Worm (Caenorhabditis elegans) whole organism, L2 larva: ENCODE measurements around the gene svh-5.

Experiments
- C34F6.9 ChIP-seq: fragments of 150-350 bp; optimal IDR thresholded peaks from 2 replicates; lab custom pipeline; 2014; ENCODE audit warnings: missing biosample characterization, missing genetic modification characterization
- F13H6.1 ChIP-seq: sonication (generic microtip); optimal IDR thresholded peaks from 2 replicates; lab custom pipeline; 2016; ENCODE audit warnings: missing genetic modification characterization, missing compliant biosample characterization
- R02D3.7 ChIP-seq: fragments of 150-350 bp; optimal IDR thresholded peaks from 2 replicates; lab custom pipeline; 2014; ENCODE audit warnings: missing biosample characterization, missing genetic modification characterization
- Y55F3AM.14 ChIP-seq: fragments of 200-800 bp; sonication (Bioruptor generic); optimal IDR thresholded peaks from 2 replicates; lab custom pipeline; 2018; ENCODE audit warnings: mild to moderate bottlenecking, missing genetic modification characterization, missing compliant biosample characterization
- ZK546.5 ChIP-seq: sonication (generic microtip); optimal IDR thresholded peaks from 2 replicates; lab custom pipeline; 2017; ENCODE audit warnings: missing biosample characterization, missing genetic modification characterization
- alr-1 ChIP-seq: fragments of 150-350 bp; optimal IDR thresholded peaks from 2 replicates; lab custom pipeline; 2014; ENCODE audit warnings: missing biosample characterization, missing genetic modification characterization
- aly-2 ChIP-seq: fragments of 150-350 bp; optimal IDR thresholded peaks from 2 replicates; lab custom pipeline; 2014; ENCODE audit warnings: missing biosample characterization, missing genetic modification characterization
- ama-1 ChIP-seq: fragments of 150-350 bp; optimal IDR thresholded peaks from 2 replicates; lab custom pipeline; 2018; ENCODE audit warnings: inconsistent platforms
- blmp-1 ChIP-seq: sonication (generic microtip); optimal IDR thresholded peaks from 2 replicates; lab custom pipeline; 2017; ENCODE audit warnings: missing genetic modification characterization, mild to moderate bottlenecking, missing compliant biosample characterization, antibody characterized with exemption, moderate library complexity; ENCODE audit not compliant: insufficient read depth
- ceh-16 ChIP-seq: fragments of 150-350 bp; optimal IDR thresholded peaks from 2 replicates; lab custom pipeline; 2014; ENCODE audit warnings: missing biosample characterization, missing genetic modification characterization
- ceh-82 ChIP-seq: fragments of 150-350 bp; optimal IDR thresholded peaks from 2 replicates; lab custom pipeline; 2014; ENCODE audit warnings: missing biosample characterization, missing genetic modification characterization
- crh-2 ChIP-seq: sonication (generic microtip); optimal IDR thresholded peaks from 2 replicates; lab custom pipeline; 2017; ENCODE audit warnings: missing biosample characterization, missing genetic modification characterization
- dmd-4 ChIP-seq: sonication (generic microtip); optimal IDR thresholded peaks from 2 replicates; lab custom pipeline; 2017; ENCODE audit warnings: missing biosample characterization, missing genetic modification characterization
- egl-27 ChIP-seq: sonication (generic microtip); optimal IDR thresholded peaks from 3 replicates; lab custom pipeline; 2017; ENCODE audit warnings: missing biosample characterization, missing genetic modification reagents, missing genetic modification characterization
- elt-1 ChIP-seq: fragments of 150-350 bp; optimal IDR thresholded peaks from 2 replicates; lab custom pipeline; 2014; ENCODE audit warnings: missing biosample characterization, missing genetic modification characterization
- elt-3 ChIP-seq: sonication (generic microtip); optimal IDR thresholded peaks from 2 replicates; lab custom pipeline; 2017; ENCODE audit warnings: missing biosample characterization, missing genetic modification characterization
- fos-1 ChIP-seq: fragments of 150-350 bp; optimal IDR thresholded peaks from 2 replicates; lab custom pipeline; 2014; ENCODE audit warnings: missing biosample characterization, missing genetic modification characterization
- gmeb-1 ChIP-seq: fragments of 150-350 bp; optimal IDR thresholded peaks from 2 replicates; lab custom pipeline; 2014; ENCODE audit warnings: missing biosample characterization, missing genetic modification characterization
- lin-11 ChIP-seq: fragments of 150-350 bp; sonication (generic microtip); optimal IDR thresholded peaks from 2 replicates; lab custom pipeline; 2014; ENCODE audit warnings: missing biosample characterization, missing genetic modification characterization, inconsistent platforms, mixed read lengths
- lin-13 ChIP-seq: fragments of 150-350 bp; optimal IDR thresholded peaks from 2 replicates; lab custom pipeline; 2014; ENCODE audit warnings: missing biosample characterization, missing genetic modification reagents, missing genetic modification characterization
- lin-39 ChIP-seq: fragments of 150-350 bp; optimal IDR thresholded peaks from 2 replicates; lab custom pipeline; 2014; ENCODE audit warnings: missing biosample characterization, missing genetic modification reagents, missing genetic modification characterization
- lsy-2 ChIP-seq, 2 experiments: fragments of 150-350 bp in 1 of 2; sonication (generic microtip) in 1 of 2; optimal IDR thresholded peaks; 2 replicates each; lab custom pipeline; 2014 to 2017; ENCODE audit warnings: missing biosample characterization in 2 of 2, missing genetic modification characterization in 2 of 2
- mab-5 ChIP-seq: fragments of 150-350 bp; optimal IDR thresholded peaks from 2 replicates; lab custom pipeline; 2014; ENCODE audit warnings: missing biosample characterization, missing genetic modification characterization
- mbf-1 ChIP-seq: sonication (generic microtip); optimal IDR thresholded peaks from 2 replicates; lab custom pipeline; 2017; ENCODE audit warnings: missing biosample characterization, missing genetic modification characterization
- mdl-1 ChIP-seq, 2 experiments: fragments of 150-350 bp in 1 of 2; sonication (generic microtip) in 1 of 2; optimal IDR thresholded peaks; 2 replicates each; lab custom pipeline; 2017; ENCODE audit warnings: missing biosample characterization in 2 of 2, missing genetic modification characterization in 2 of 2
- nhr-10 ChIP-seq: sonication (generic microtip); optimal IDR thresholded peaks from 2 replicates; lab custom pipeline; 2017; ENCODE audit warnings: missing biosample characterization, missing genetic modification characterization
- nhr-11 ChIP-seq: fragments of 150-350 bp; optimal IDR thresholded peaks from 2 replicates; lab custom pipeline; 2014; ENCODE audit warnings: missing biosample characterization, missing genetic modification characterization
- nhr-12 ChIP-seq: fragments of 150-350 bp; optimal IDR thresholded peaks from 2 replicates; lab custom pipeline; 2014; ENCODE audit warnings: missing biosample characterization, missing genetic modification characterization
- nhr-129 ChIP-seq: fragments of 150-350 bp; optimal IDR thresholded peaks from 2 replicates; lab custom pipeline; 2014; ENCODE audit warnings: missing biosample characterization, missing genetic modification characterization
- nhr-21 ChIP-seq: fragments of 150-350 bp; optimal IDR thresholded peaks from 2 replicates; lab custom pipeline; 2014; ENCODE audit warnings: missing biosample characterization, missing genetic modification characterization
- nhr-23 ChIP-seq: fragments of 150-350 bp; optimal IDR thresholded peaks from 2 replicates; lab custom pipeline; 2014; ENCODE audit warnings: missing biosample characterization, missing genetic modification reagents, missing genetic modification characterization
- nhr-237 ChIP-seq: fragments of 150-350 bp; optimal IDR thresholded peaks from 2 replicates; lab custom pipeline; 2014; ENCODE audit warnings: missing biosample characterization, missing genetic modification characterization
- nhr-25 ChIP-seq: fragments of 150-350 bp; sonication (generic microtip); optimal IDR thresholded peaks from 3 replicates; lab custom pipeline; 2014; ENCODE audit warnings: missing biosample characterization, missing genetic modification characterization
- nhr-6 ChIP-seq: fragments of 150-350 bp; optimal IDR thresholded peaks from 2 replicates; lab custom pipeline; 2014; ENCODE audit warnings: missing biosample characterization, missing genetic modification characterization
- nhr-77 ChIP-seq: fragments of 150-350 bp; optimal IDR thresholded peaks from 2 replicates; lab custom pipeline; 2014; ENCODE audit warnings: missing biosample characterization, missing genetic modification characterization
- peb-1 ChIP-seq: fragments of 150-350 bp; optimal IDR thresholded peaks from 2 replicates; lab custom pipeline; 2014; ENCODE audit warnings: missing biosample characterization, missing genetic modification characterization
- sem-4 ChIP-seq: fragments of 150-350 bp; optimal IDR thresholded peaks from 2 replicates; lab custom pipeline; 2014; ENCODE audit warnings: missing biosample characterization, missing genetic modification reagents, missing genetic modification characterization
- skn-1 ChIP-seq: sonication (generic microtip); optimal IDR thresholded peaks from 2 replicates; lab custom pipeline; 2017; ENCODE audit warnings: missing biosample characterization, missing genetic modification characterization
- sma-3 ChIP-seq: sonication (generic microtip); optimal IDR thresholded peaks from 2 replicates; lab custom pipeline; 2016; ENCODE audit warnings: missing genetic modification reagents, missing genetic modification characterization, missing compliant biosample characterization
- sma-9 ChIP-seq, 2 experiments: fragments of 150-350 bp in 1 of 2; sonication (generic microtip) in 1 of 2; optimal IDR thresholded peaks; 2 replicates each; lab custom pipeline; 2014 to 2016; ENCODE audit warnings: missing genetic modification characterization in 2 of 2, mild to moderate bottlenecking in 1 of 2, missing biosample characterization in 1 of 2, missing compliant biosample characterization in 1 of 2, missing genetic modification reagents in 1 of 2, moderate library complexity in 1 of 2
- snpc-4 ChIP-seq: fragments of 150-350 bp; optimal IDR thresholded peaks from 2 replicates; lab custom pipeline; 2014; ENCODE audit warnings: missing biosample characterization, missing genetic modification characterization
- unc-39 ChIP-seq: fragments of 150-350 bp; optimal IDR thresholded peaks from 2 replicates; lab custom pipeline; 2014; ENCODE audit warnings: missing biosample characterization, missing genetic modification characterization
- unc-55 ChIP-seq: fragments of 150-350 bp; sonication (generic microtip); optimal IDR thresholded peaks from 3 replicates; lab custom pipeline; 2014; ENCODE audit warnings: missing biosample characterization, missing genetic modification reagents, missing genetic modification characterization
- unc-62 ChIP-seq: fragments of 150-350 bp; optimal IDR thresholded peaks from 2 replicates; lab custom pipeline; 2014; ENCODE audit warnings: missing biosample characterization, missing genetic modification reagents, missing genetic modification characterization
- zag-1 ChIP-seq: fragments of 150-350 bp; optimal IDR thresholded peaks from 2 replicates; lab custom pipeline; 2014; ENCODE audit warnings: missing biosample characterization, missing genetic modification characterization
- ztf-1 ChIP-seq: fragments of 200-800 bp; sonication (Bioruptor generic); conservative IDR thresholded peaks from 2 replicates; pipeline ENCODE4 v1.3.6; 2022; ENCODE audit warnings: missing genetic modification characterization, missing compliant biosample characterization
- ztf-11 ChIP-seq: sonication (generic microtip); optimal IDR thresholded peaks from 2 replicates; lab custom pipeline; 2017; ENCODE audit warnings: missing biosample characterization, missing genetic modification characterization
- ztf-4 ChIP-seq: fragments of 150-350 bp; optimal IDR thresholded peaks from 2 replicates; lab custom pipeline; 2014; ENCODE audit warnings: missing biosample characterization, missing genetic modification characterization

The svh-5 gene

DNA sequence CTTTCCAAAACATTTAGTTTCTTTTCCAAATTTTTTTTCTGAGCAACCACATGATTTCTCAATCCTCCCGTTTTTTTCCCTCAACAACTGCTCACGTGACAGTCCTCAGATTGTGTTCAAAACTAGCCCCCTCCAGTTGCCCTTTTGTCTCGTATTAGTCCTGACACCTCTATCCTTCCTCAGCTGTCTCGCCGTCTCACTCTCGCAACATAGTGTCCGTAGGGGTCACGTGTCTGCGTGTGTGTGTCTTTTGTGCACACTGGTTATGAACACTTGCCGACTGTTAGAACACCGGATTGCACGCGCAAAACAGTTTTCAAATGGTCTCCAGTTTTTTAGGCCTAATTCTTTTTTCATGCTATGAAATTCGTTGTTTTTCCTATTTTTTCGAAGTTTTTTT lies 12.4 kb downstream of the svh-5 start (continued):
- TF ChIP-seq skn-1 (tag; lab: Kevin White, UChicago) (no peak), Y55F3AM.14 (GFP tag; lab: Kevin White, UChicago) (no peak), ceh-16 (tag; lab: Kevin White, UChicago) (peak; percentile 33), nhr-25 (peak; percentile 78)

- TF ChIP-seq snpc-4 (tag; lab: Kevin White, UChicago) (peak; percentile 51), ztf-1 (no peak)
- TF ChIP-seq, all 48 proteins: peak for 1
Observed at ce11 chrX:15362152-15362922, 15.3 kb downstream of the svh-5 start.

- TF ChIP-seq lin-11 (no peak), peb-1 (tag; lab: Kevin White, UChicago) (no peak), ztf-4 (tag; lab: Kevin White, UChicago) (peak; percentile 34), nhr-12 (tag; lab: Kevin White, UChicago) (no peak), nhr-6 (tag; lab: Kevin White, UChicago) (no peak), ama-1 (lab: Kevin White, UChicago) (no peak), nhr-129 (tag; lab: Kevin White, UChicago) (peak; percentile 21), sma-3 (GFP tag; lab: Kevin White, UChicago) (no peak), unc-39 (tag; lab: Kevin White, UChicago) (no peak), nhr-23 (tag; lab: Kevin White, UChicago) (no peak), nhr-10 (tag; lab: Kevin White, UChicago) (no peak), ZK546.5 (no peak), ztf-11 (tag; lab: Kevin White, UChicago) (no peak), lsy-2 (tag; optimal IDR thresholded peaks at IDR 0.05; lab: Kevin White, UChicago) (peak in 1 of 2 experiments; percentile 61), mab-5 (tag; lab: Kevin White, UChicago) (no peak), ceh-82 (tag; lab: Kevin White, UChicago) (no peak), nhr-21 (tag; lab: Kevin White, UChicago) (peak; percentile 6), skn-1 (tag; lab: Kevin White, UChicago) (no peak), sem-4 (tag; lab: Kevin White, UChicago) (no peak), ztf-1 (no peak), elt-3 (tag; lab: Kevin White, UChicago) (no peak), dmd-4 (no peak), nhr-11 (tag; lab: Kevin White, UChicago) (no peak), zag-1 (tag; lab: Kevin White, UChicago) (no peak), egl-27 (tag; lab: Kevin White, UChicago) (no peak), C34F6.9 (tag; lab: Kevin White, UChicago) (peak; percentile 63), aly-2 (tag; lab: Kevin White, UChicago) (no peak), F13H6.1 (tag; lab: Kevin White, UChicago) (no peak), mbf-1 (no peak), fos-1 (tag; lab: Kevin White, UChicago) (no peak), alr-1 (no peak), unc-62 (no peak), mdl-1 (tag; optimal IDR thresholded peaks at IDR 0.05; lab: Kevin White, UChicago) (no peak), nhr-25 (no peak), lin-39 (tag; lab: Kevin White, UChicago) (no peak), sma-9 (GFP tag; optimal IDR thresholded peaks at IDR 0.05; lab: Kevin White, UChicago) (peak; percentile 41), sma-9 (tag; optimal IDR thresholded peaks at IDR 0.05; lab: Kevin White, UChicago) (no peak), nhr-77 (tag; lab: Kevin White, UChicago) (no peak), snpc-4 (tag; lab: Kevin White, UChicago) (no peak), gmeb-1 (tag; lab: Kevin White, UChicago) (no peak), Y55F3AM.14 (GFP tag; lab: Kevin White, UChicago) (no peak), lin-13 (peak; percentile 32), elt-1 (tag; lab: Kevin White, UChicago) (no peak), nhr-237 (tag; lab: Kevin White, UChicago) (no peak), unc-55 (GFP tag; lab: Kevin White, UChicago) (peak; percentile 65), R02D3.7 (tag; lab: Kevin White, UChicago) (no peak), blmp-1 (tag; lab: Kevin White, UChicago) (no peak), ceh-16 (tag; lab: Kevin White, UChicago) (no peak), crh-2 (tag; lab: Kevin White, UChicago) (peak; percentile 71)
- TF ChIP-seq, all 48 proteins: peak for 9
Observed at ce11 chrX:15355603-15356002, 22.0 kb downstream of the svh-5 start.
